Worm (Caenorhabditis elegans) whole organism, L1 larva: ENCODE measurements around the gene T12A7.9.

Source experiments
- ama-1 ChIP-seq: fragments of 150-350 bp; optimal IDR thresholded peaks from 2 replicates; lab custom pipeline; 2014
- egl-27 ChIP-seq, 2 experiments: fragments of 150-350 bp in 1 of 2; sonication (generic microtip); optimal IDR thresholded peaks; 3 replicates each; lab custom pipeline; 2017 to 2018; ENCODE audit warnings: missing biosample characterization in 2 of 2, missing genetic modification characterization in 2 of 2, missing genetic modification reagents in 2 of 2
- skn-1 ChIP-seq: fragments of 150-350 bp; optimal IDR thresholded peaks from 2 replicates; lab custom pipeline; 2014; ENCODE audit warnings: missing biosample characterization, missing genetic modification characterization
- unc-130 ChIP-seq: fragments of 150-350 bp; optimal IDR thresholded peaks from 2 replicates; lab custom pipeline; 2017; ENCODE audit warnings: missing biosample characterization, missing genetic modification characterization, inconsistent platforms
- unc-86 ChIP-seq: sonication (generic microtip); optimal IDR thresholded peaks from 2 replicates; lab custom pipeline; 2016; ENCODE audit warnings: missing genetic modification characterization, missing compliant biosample characterization
- ztf-11 ChIP-seq, 2 experiments: sonication (generic microtip); optimal IDR thresholded peaks; 2 replicates each; lab custom pipeline; 2016 to 2017; ENCODE audit warnings: missing genetic modification characterization in 2 of 2, missing biosample characterization in 1 of 2, missing compliant biosample characterization in 1 of 2

DNA sequence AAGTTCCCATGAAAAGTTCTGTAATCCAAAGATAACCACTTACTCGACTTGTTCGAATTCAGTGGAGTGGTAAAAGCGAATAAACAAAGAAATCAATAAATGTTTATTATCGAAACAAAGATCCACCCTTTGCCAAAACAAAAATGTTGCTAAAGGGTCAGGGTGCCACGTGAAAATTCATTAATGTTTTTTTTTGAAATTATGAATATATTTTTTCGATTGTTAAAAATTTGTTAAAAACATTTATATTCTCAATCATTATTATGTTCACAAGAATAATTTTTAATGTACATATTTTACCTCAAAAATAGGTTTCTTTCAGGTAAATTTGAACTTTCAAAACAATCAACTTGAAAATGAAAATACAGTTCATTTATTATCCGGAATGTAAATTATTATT, 47.2 kb upstream of the T12A7.9 start, which contains the start of gene H01G02.4:
- TF ChIP-seq unc-130 (tag; lab: Kevin White, UChicago) (no peak), egl-27 (tag; optimal IDR thresholded peaks at IDR 0.05; lab: Kevin White, UChicago) (no peak), skn-1 (no peak), ama-1 (no peak), unc-86 (tag; lab: Kevin White, UChicago) (no peak), ztf-11 (tag; optimal IDR thresholded peaks at IDR 0.05; lab: Kevin White, UChicago) (no peak)
